Fruit fly (Drosophila melanogaster) whole organism, embryonic: Measurements from ENCODE around the gene CG9288.

Experiments used
- Antp ChIP-seq: fragments of 200-800 bp; sonication (Bioruptor generic); optimal IDR thresholded peaks from 3 replicates; lab custom pipeline; 2016; ENCODE audit warnings: missing biosample characterization, missing genetic modification characterization
- C15 ChIP-seq: fragments of 200-800 bp; sonication (Bioruptor generic); IDR thresholded peaks from 3 replicates; pipeline ENCODE4 v1.3.6; 2022; ENCODE audit warnings: missing biosample characterization, missing genetic modification characterization
- CG10147 ChIP-seq: fragments of 200-800 bp; sonication (Bioruptor generic); optimal IDR thresholded peaks from 2 replicates; lab custom pipeline; 2019; ENCODE audit warnings: missing biosample characterization, mild to moderate bottlenecking, missing genetic modification characterization, moderate library complexity
- CG10209 ChIP-seq: fragments of 200-800 bp; sonication (Bioruptor generic); optimal IDR thresholded peaks from 3 replicates; lab custom pipeline; 2017; ENCODE audit warnings: missing biosample characterization, mild to moderate bottlenecking, missing genetic modification characterization, missing genetic modification reagents
- CG10321 ChIP-seq: fragments of 200-800 bp; sonication (Bioruptor generic); IDR thresholded peaks from 2 replicates; pipeline ENCODE4 v1.3.6; 2022; ENCODE audit warnings: missing biosample characterization, missing genetic modification characterization
- CG10565 ChIP-seq: fragments of 200-800 bp; sonication (Bioruptor generic); optimal IDR thresholded peaks from 3 replicates; lab custom pipeline; 2016; ENCODE audit warnings: missing biosample characterization, mild to moderate bottlenecking, missing genetic modification characterization
- CG12155 ChIP-seq: fragments of 200-800 bp; sonication (Bioruptor generic); optimal IDR thresholded peaks from 3 replicates; lab custom pipeline; 2016; ENCODE audit warnings: missing biosample characterization, missing genetic modification characterization
- CG12219 ChIP-seq: fragments of 200-800 bp; sonication (Bioruptor generic); optimal IDR thresholded peaks from 3 replicates; lab custom pipeline; 2018; ENCODE audit warnings: missing biosample characterization, mild to moderate bottlenecking, missing genetic modification characterization
- CG14014 ChIP-seq: fragments of 200-800 bp; sonication (Bioruptor generic); IDR thresholded peaks from 2 replicates; pipeline ENCODE4 v1.3.6; 2022; ENCODE audit warnings: missing biosample characterization, missing genetic modification characterization
- CG14050 ChIP-seq: fragments of 200-800 bp; sonication (Bioruptor generic); IDR thresholded peaks from 3 replicates; pipeline ENCODE4 v1.3.6; 2022; ENCODE audit warnings: missing biosample characterization, missing genetic modification characterization
- CG14860 ChIP-seq: fragments of 200-800 bp; sonication (Bioruptor generic); IDR thresholded peaks from 3 replicates; pipeline ENCODE4 v1.3.6; 2022; ENCODE audit warnings: missing biosample characterization, missing genetic modification characterization; ENCODE audit not compliant: partially characterized antibody
- CG1602 ChIP-seq: fragments of 200-800 bp; sonication (Bioruptor generic); optimal IDR thresholded peaks from 3 replicates; lab custom pipeline; 2016; ENCODE audit warnings: missing biosample characterization, missing genetic modification characterization
- CG17829 ChIP-seq: fragments of 200-800 bp; optimal IDR thresholded peaks from 2 replicates; lab custom pipeline; 2019; ENCODE audit warnings: missing biosample characterization, mild to moderate bottlenecking, missing genetic modification characterization, moderate library complexity
- CG2202 ChIP-seq: fragments of 200-800 bp; sonication (Bioruptor generic); optimal IDR thresholded peaks from 2 replicates; lab custom pipeline; 2018; ENCODE audit warnings: missing biosample characterization, mild to moderate bottlenecking, missing genetic modification characterization
- CG3065 ChIP-seq: fragments of 200-800 bp; sonication (Bioruptor generic); optimal IDR thresholded peaks from 2 replicates; lab custom pipeline; 2016; ENCODE audit warnings: missing biosample characterization, missing genetic modification characterization
- CG3163 ChIP-seq: fragments of 200-800 bp; sonication (Bioruptor generic); optimal IDR thresholded peaks from 3 replicates; lab custom pipeline; 2016; ENCODE audit warnings: missing biosample characterization, missing genetic modification characterization
- CG3407 ChIP-seq: fragments of 200-800 bp; sonication (Bioruptor generic); optimal IDR thresholded peaks from 2 replicates; lab custom pipeline; 2018; ENCODE audit warnings: missing biosample characterization, mild to moderate bottlenecking, missing genetic modification characterization
- CG4360 ChIP-seq: fragments of 200-800 bp; sonication (Bioruptor generic); IDR thresholded peaks from 2 replicates; pipeline ENCODE4 v1.3.6; 2022; ENCODE audit warnings: missing biosample characterization, missing genetic modification characterization
- CG4854 ChIP-seq: fragments of 200-800 bp; sonication (Bioruptor generic); optimal IDR thresholded peaks from 2 replicates; lab custom pipeline; 2016; ENCODE audit warnings: missing biosample characterization, missing genetic modification characterization, inconsistent platforms
- CG5180 ChIP-seq: fragments of 200-800 bp; sonication (Bioruptor generic); optimal IDR thresholded peaks from 3 replicates; lab custom pipeline; 2017; ENCODE audit warnings: missing biosample characterization, missing genetic modification characterization, mild to moderate bottlenecking, moderate library complexity, missing genetic modification reagents
- CG7556 ChIP-seq: fragments of 200-800 bp; sonication (Bioruptor generic); optimal IDR thresholded peaks from 2 replicates; lab custom pipeline; 2017; ENCODE audit warnings: missing biosample characterization, mild to moderate bottlenecking, missing genetic modification characterization
- CG7745 ChIP-seq: fragments of 200-800 bp; sonication (Bioruptor generic); optimal IDR thresholded peaks from 2 replicates; lab custom pipeline; 2018; ENCODE audit warnings: missing biosample characterization, mild to moderate bottlenecking, missing genetic modification characterization, moderate library complexity
- CG8290 ChIP-seq, 3 experiments: fragments of 200-800 bp; sonication (Bioruptor generic); optimal IDR thresholded peaks; 2 replicates each; lab custom pipeline; 2016 to 2019; ENCODE audit warnings: missing biosample characterization in 3 of 3, missing genetic modification characterization in 3 of 3, mild to moderate bottlenecking in 2 of 3, moderate library complexity in 1 of 3
- CHES-1-like ChIP-seq: fragments of 200-800 bp; sonication (Bioruptor generic); optimal IDR thresholded peaks from 2 replicates; lab custom pipeline; 2016; ENCODE audit warnings: missing biosample characterization, missing genetic modification characterization
- Camta ChIP-seq: fragments of 200-800 bp; sonication (Bioruptor generic); optimal IDR thresholded peaks from 2 replicates; lab custom pipeline; 2016; ENCODE audit warnings: missing biosample characterization, missing genetic modification characterization
- Chrac-16 ChIP-seq: fragments of 200-800 bp; sonication (Bioruptor generic); optimal IDR thresholded peaks from 3 replicates; lab custom pipeline; 2016; ENCODE audit warnings: missing biosample characterization, missing genetic modification characterization
- Dip3 ChIP-seq: fragments of 200-800 bp; sonication (Bioruptor generic); optimal IDR thresholded peaks from 3 replicates; lab custom pipeline; 2016; ENCODE audit warnings: missing biosample characterization, missing genetic modification characterization
- Dref ChIP-seq: fragments of 200-800 bp; sonication (Bioruptor generic); IDR thresholded peaks from 2 replicates; pipeline ENCODE4 v1.3.6; 2022; ENCODE audit warnings: missing biosample characterization, missing genetic modification characterization
- Hr78 ChIP-seq, 2 experiments: fragments of 200-800 bp in 1 of 2; fragments of >200 bp in 1 of 2; sonication (Bioruptor generic) in 1 of 2; optimal IDR thresholded peaks; 2 replicates each; lab custom pipeline; 2017 to 2019; ENCODE audit warnings: missing biosample characterization in 2 of 2, missing genetic modification characterization in 2 of 2, mild to moderate bottlenecking in 1 of 2, moderate library complexity in 1 of 2
- Lim3 ChIP-seq: fragments of 200-800 bp; sonication (Bioruptor generic); IDR thresholded peaks from 2 replicates; pipeline ENCODE4 v1.3.6; 2022; ENCODE audit warnings: missing biosample characterization, missing genetic modification characterization
- MBD-R2 ChIP-seq: fragments of 200-800 bp; sonication (Bioruptor generic); IDR thresholded peaks from 2 replicates; pipeline ENCODE4 v1.3.6; 2022; ENCODE audit warnings: missing biosample characterization, missing genetic modification characterization
- MTF-1 ChIP-seq: fragments of 200-800 bp; sonication (Bioruptor generic); optimal IDR thresholded peaks from 2 replicates; lab custom pipeline; 2018; ENCODE audit warnings: missing biosample characterization, mild to moderate bottlenecking, missing genetic modification characterization, borderline replicate concordance
- Opbp ChIP-seq: fragments of 200-800 bp; sonication (Bioruptor generic); IDR thresholded peaks from 3 replicates; pipeline ENCODE4 v1.3.6; 2022; ENCODE audit warnings: missing biosample characterization, missing genetic modification characterization; ENCODE audit not compliant: partially characterized antibody
- Poxn ChIP-seq: fragments of 200-800 bp; sonication (Bioruptor generic); IDR thresholded peaks from 2 replicates; pipeline ENCODE4 v1.3.6; 2022; ENCODE audit warnings: missing biosample characterization, missing genetic modification characterization
- Xrp1 ChIP-seq: fragments of 200-800 bp; sonication (Bioruptor generic); IDR thresholded peaks from 2 replicates; pipeline ENCODE4 v1.3.6; 2022; ENCODE audit warnings: missing biosample characterization, missing genetic modification characterization
- cg ChIP-seq: fragments of 200-800 bp; sonication (Bioruptor generic); optimal IDR thresholded peaks from 3 replicates; lab custom pipeline; 2019; ENCODE audit warnings: missing biosample characterization, mild to moderate bottlenecking, missing genetic modification characterization, moderate library complexity
- ci ChIP-seq: fragments of 200-800 bp; sonication (Bioruptor generic); IDR thresholded peaks from 3 replicates; pipeline ENCODE4 v1.3.6; 2022; ENCODE audit warnings: missing biosample characterization, missing genetic modification characterization
- crol ChIP-seq: fragments of 200-800 bp; sonication (Bioruptor generic); IDR thresholded peaks from 2 replicates; pipeline ENCODE4 v1.3.6; 2022; ENCODE audit warnings: missing biosample characterization, missing genetic modification characterization
- grau ChIP-seq: fragments of 200-800 bp; optimal IDR thresholded peaks from 3 replicates; lab custom pipeline; 2019; ENCODE audit warnings: missing biosample characterization, mild to moderate bottlenecking, missing genetic modification characterization, moderate library complexity
- gsb ChIP-seq: fragments of 200-800 bp; sonication (Bioruptor generic); IDR thresholded peaks from 2 replicates; pipeline ENCODE4 v1.3.6; 2022; ENCODE audit warnings: missing biosample characterization, missing genetic modification characterization
- h ChIP-seq: fragments of >200 bp; optimal IDR thresholded peaks from 2 replicates; lab custom pipeline; 2017
- kni ChIP-seq: fragments of 200-800 bp; sonication (Bioruptor generic); optimal IDR thresholded peaks from 3 replicates; lab custom pipeline; 2017; ENCODE audit warnings: mild to moderate bottlenecking, missing biosample characterization, missing genetic modification reagents, missing genetic modification characterization
- mirr ChIP-seq: fragments of 200-800 bp; sonication (Bioruptor generic); optimal IDR thresholded peaks from 3 replicates; lab custom pipeline; 2018; ENCODE audit warnings: missing biosample characterization, mild to moderate bottlenecking, missing genetic modification characterization
- oc ChIP-seq: fragments of 200-800 bp; sonication (Bioruptor generic); optimal IDR thresholded peaks from 2 replicates; lab custom pipeline; 2018; ENCODE audit warnings: missing biosample characterization, mild to moderate bottlenecking, missing genetic modification characterization, moderate library complexity
- pho ChIP-seq: fragments of 200-800 bp; sonication (Bioruptor generic); optimal IDR thresholded peaks from 2 replicates; lab custom pipeline; 2016; ENCODE audit warnings: missing biosample characterization, missing genetic modification characterization
- row ChIP-seq: fragments of 200-800 bp; sonication (Bioruptor generic); IDR thresholded peaks from 3 replicates; pipeline ENCODE4 v1.3.6; 2022; ENCODE audit warnings: missing biosample characterization, missing genetic modification characterization
- sd ChIP-seq: fragments of 200-800 bp; sonication (Bioruptor generic); optimal IDR thresholded peaks from 3 replicates; lab custom pipeline; 2018; ENCODE audit warnings: missing biosample characterization, mild to moderate bottlenecking, missing genetic modification characterization, moderate library complexity
- sens ChIP-seq: fragments of 200-800 bp; sonication (Bioruptor generic); peaks from one replicate; lab custom pipeline; 2016; ENCODE audit warnings: missing biosample characterization, missing genetic modification characterization
- slp2 ChIP-seq: fragments of 200-800 bp; sonication (Bioruptor generic); optimal IDR thresholded peaks from 2 replicates; lab custom pipeline; 2016; ENCODE audit warnings: missing biosample characterization, missing genetic modification characterization
- sug ChIP-seq: fragments of 200-800 bp; optimal IDR thresholded peaks from 2 replicates; lab custom pipeline; 2019; ENCODE audit warnings: missing biosample characterization, mild to moderate bottlenecking, missing genetic modification characterization, moderate library complexity
- ttk ChIP-seq: fragments of 200-800 bp; sonication (Bioruptor generic); IDR thresholded peaks from 2 replicates; pipeline ENCODE4 v2.1.2; 2022; ENCODE audit warnings: missing biosample characterization, missing genetic modification characterization

Gene CG9288

dm6 chr3R:13796607-13797246 lies 17.3 kb downstream of the CG9288 start (continued):
- TF ChIP-seq Lim3 (GFP tag; lab: Robert Waterston, UW) (no peak), CG7745 (tag; lab: Kevin White, UChicago) (no peak), CG3065 (GFP tag; lab: Kevin White, UChicago) (no peak), pho (GFP tag; lab: Kevin White, UChicago) (no peak), CG12219 (peak; percentile 12), CG12155 (GFP tag; lab: Kevin White, UChicago) (no peak), Camta (no peak), ci (GFP tag; lab: Robert Waterston, UW) (no peak; the same call in 2 of the 3 replicates), gsb (GFP tag; lab: Robert Waterston, UW) (no peak), ttk (GFP tag; lab: Robert Waterston, UW) (no peak), Poxn (GFP tag; lab: Robert Waterston, UW) (no peak), CG14014 (GFP tag; lab: Robert Waterston, UW) (no peak), crol (GFP tag; lab: Robert Waterston, UW) (no peak), Dip3 (GFP tag; lab: Kevin White, UChicago) (no peak), Xrp1 (GFP tag; lab: Robert Waterston, UW) (no peak), Hr78 (GFP tag; optimal IDR thresholded peaks at IDR 0.05; lab: Kevin White, UChicago) (peak in 1 of 2 experiments; percentile 63), CG7556 (no peak), CG4360 (GFP tag; lab: Robert Waterston, UW) (peak; percentile 90), Opbp (no peak), Dref (no peak), CG14050 (GFP tag; lab: Robert Waterston, UW) (no peak), CG10147 (no peak), mirr (GFP tag; lab: Kevin White, UChicago) (peak; percentile 39), CG2202 (no peak), sens (peak; percentile 1), sd (tag; lab: Kevin White, UChicago) (peak; percentile 30), oc (peak; percentile 54), CG3407 (GFP tag; lab: Kevin White, UChicago) (no peak), CG4854 (GFP tag; lab: Kevin White, UChicago) (no peak), grau (tag; lab: Kevin White, UChicago) (no peak), CG17829 (tag; lab: Kevin White, UChicago) (no peak), CG10565 (GFP tag; lab: Kevin White, UChicago) (no peak), C15 (GFP tag; lab: Robert Waterston, UW) (0 out of 3 replicates have a peak, but pooled peaks have one; percentile 17), slp2 (no peak), Chrac-16 (no peak), CG8290 (GFP tag; optimal IDR thresholded peaks at IDR 0.05; lab: Kevin White, UChicago) (no peak), CG8290 (tag; optimal IDR thresholded peaks at IDR 0.05; lab: Kevin White, UChicago) (no peak), Antp (no peak), CHES-1-like (GFP tag; lab: Kevin White, UChicago) (no peak), CG10321 (GFP tag; lab: Robert Waterston, UW) (no peak), kni (GFP tag; lab: Kevin White, UChicago) (peak; percentile 72), CG3163 (GFP tag; lab: Kevin White, UChicago) (peak; percentile 94), sug (no peak), MBD-R2 (GFP tag; lab: Robert Waterston, UW) (no peak), row (GFP tag; lab: Robert Waterston, UW) (no peak), CG1602 (GFP tag; lab: Kevin White, UChicago) (no peak), CG10209 (GFP tag; lab: Kevin White, UChicago) (no peak), h (lab: Kevin White, UChicago) (no peak), CG5180 (GFP tag; lab: Kevin White, UChicago) (peak; percentile 65), cg (peak; percentile 80), MTF-1 (no peak), CG14860 (no peak)
- TF ChIP-seq, all 482 proteins: peak for 17
